Worm (Caenorhabditis elegans): ENCODE measurements around the gene htz-1.

DNA sequence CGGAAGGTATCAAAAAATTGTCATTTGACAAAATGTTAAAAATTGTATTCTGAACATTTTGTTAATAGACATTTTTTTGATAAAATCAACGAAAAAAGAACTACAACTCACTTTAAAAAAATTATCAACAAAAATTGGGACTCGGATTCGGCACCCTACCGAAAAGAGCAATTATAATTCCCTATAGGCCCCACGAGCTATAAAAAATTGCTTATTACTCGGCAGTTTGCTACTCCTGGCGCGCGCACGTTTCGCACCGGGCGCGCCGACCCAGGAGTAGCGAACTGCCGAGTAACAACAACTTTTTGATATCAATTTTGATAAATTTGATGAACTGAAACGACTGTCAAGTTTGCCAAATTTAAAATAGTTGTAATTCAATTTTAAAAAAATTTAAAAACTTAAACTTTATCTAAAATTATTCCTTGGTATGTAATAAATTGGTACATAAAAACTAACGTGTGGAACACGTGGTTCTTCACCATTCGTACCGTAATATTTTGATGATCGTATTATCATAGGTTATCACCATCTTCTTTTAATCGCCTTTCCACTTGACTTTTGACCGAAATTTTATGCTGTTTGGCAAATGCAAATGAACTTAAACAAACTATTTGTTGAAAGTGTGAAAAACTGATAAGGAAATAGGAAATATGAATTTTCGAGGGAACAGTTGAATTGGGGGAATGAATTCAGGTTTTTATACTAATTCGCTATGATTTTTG lies 29.5 kb downstream of the htz-1 start:
- TF ChIP-seq dao-5 (tag; optimal IDR thresholded peaks at IDR 0.05): no peak
- TF ChIP-seq him-1 (tag; optimal IDR thresholded peaks at IDR 0.05): no peak
- no peak for TF ChIP-seq W03F9.2 (tag; optimal IDR thresholded peaks at IDR 0.05)

Measured in whole organism, L4/young adult.